Fruit fly (Drosophila melanogaster) whole organism, embryonic: ENCODE results near the gene CAH1.
A peak's percentile ranks its signal among the peaks of the same experiment; 100 is the strongest.

Experiments used
- Awh ChIP-seq: fragments of 200-800 bp; sonication (Bioruptor generic); IDR thresholded peaks from 2 replicates; pipeline ENCODE4, ENCODE4 v1.3.6; 2022; ENCODE audit warnings: missing biosample characterization, missing genetic modification characterization
- CG10979 ChIP-seq: fragments of 200-800 bp; sonication (Bioruptor generic); optimal IDR thresholded peaks from 2 replicates; lab custom pipeline; 2018; ENCODE audit warnings: missing biosample characterization, mild to moderate bottlenecking, missing genetic modification characterization, moderate library complexity
- CG11085 ChIP-seq: fragments of 200-800 bp; sonication (Bioruptor generic); IDR thresholded peaks from 2 replicates; pipeline ENCODE4 v1.3.6; 2022; ENCODE audit warnings: missing biosample characterization, missing genetic modification characterization
- CG12104 ChIP-seq: fragments of 200-800 bp; sonication (Bioruptor generic); optimal IDR thresholded peaks from 3 replicates; lab custom pipeline; 2016; ENCODE audit warnings: missing biosample characterization, missing genetic modification characterization
- CG12744 ChIP-seq: fragments of 200-800 bp; sonication (Bioruptor generic); optimal IDR thresholded peaks from 2 replicates; lab custom pipeline; 2016; ENCODE audit warnings: missing biosample characterization, missing genetic modification characterization
- CG16863 ChIP-seq: fragments of 200-800 bp; sonication (Bioruptor generic); optimal IDR thresholded peaks from 3 replicates; lab custom pipeline; 2016; ENCODE audit warnings: missing biosample characterization, missing genetic modification characterization
- CG17568 ChIP-seq: fragments of 200-800 bp; sonication (Bioruptor generic); optimal IDR thresholded peaks from 2 replicates; lab custom pipeline; 2018; ENCODE audit warnings: missing biosample characterization, mild to moderate bottlenecking, missing genetic modification characterization, moderate library complexity
- CG17612 ChIP-seq: fragments of 200-800 bp; sonication (Bioruptor generic); IDR thresholded peaks from 2 replicates; pipeline ENCODE4 v1.3.6; 2022; ENCODE audit warnings: missing biosample characterization, missing genetic modification characterization
- CG17912 ChIP-seq: fragments of 200-800 bp; sonication (Bioruptor generic); optimal IDR thresholded peaks from 2 replicates; lab custom pipeline; 2018; ENCODE audit warnings: missing biosample characterization, mild to moderate bottlenecking, missing genetic modification characterization
- CG18011 ChIP-seq: fragments of 200-800 bp; sonication (Bioruptor generic); optimal IDR thresholded peaks from 2 replicates; lab custom pipeline; 2017; ENCODE audit warnings: missing biosample characterization, missing genetic modification characterization, mild to moderate bottlenecking, moderate library complexity, missing genotype
- CG2120 ChIP-seq: fragments of 200-800 bp; sonication (Bioruptor generic); optimal IDR thresholded peaks from 3 replicates; lab custom pipeline; 2016; ENCODE audit warnings: missing biosample characterization, missing genetic modification characterization
- CG2202 ChIP-seq: fragments of 200-800 bp; sonication (Bioruptor generic); optimal IDR thresholded peaks from 2 replicates; lab custom pipeline; 2018; ENCODE audit warnings: missing biosample characterization, mild to moderate bottlenecking, missing genetic modification characterization
- CG2712 ChIP-seq: fragments of 200-800 bp; optimal IDR thresholded peaks from 3 replicates; lab custom pipeline; 2019; ENCODE audit warnings: missing biosample characterization, mild to moderate bottlenecking, missing genetic modification characterization, moderate library complexity
- CG30431 ChIP-seq: fragments of 200-800 bp; sonication (Bioruptor generic); optimal IDR thresholded peaks from 2 replicates; lab custom pipeline; 2017; ENCODE audit warnings: missing biosample characterization, missing genetic modification characterization
- CG6765 ChIP-seq: fragments of 200-800 bp; sonication (Bioruptor generic); optimal IDR thresholded peaks from 3 replicates; lab custom pipeline; 2017; ENCODE audit warnings: missing biosample characterization, mild to moderate bottlenecking, missing genetic modification characterization
- CG7963 ChIP-seq: fragments of 200-800 bp; sonication (Bioruptor generic); IDR thresholded peaks from 3 replicates; pipeline ENCODE4 v1.3.6; 2022; ENCODE audit warnings: missing biosample characterization, missing genetic modification characterization; ENCODE audit not compliant: partially characterized antibody
- CG8281 ChIP-seq: fragments of 200-800 bp; sonication (Bioruptor generic); optimal IDR thresholded peaks from 2 replicates; lab custom pipeline; 2018; ENCODE audit warnings: missing biosample characterization, mild to moderate bottlenecking, missing genetic modification characterization, moderate library complexity
- CG8359 ChIP-seq: fragments of 200-800 bp; sonication (Bioruptor generic); optimal IDR thresholded peaks from 2 replicates; lab custom pipeline; 2017; ENCODE audit warnings: missing biosample characterization, mild to moderate bottlenecking, missing genetic modification characterization, borderline replicate concordance
- CG8924 ChIP-seq: fragments of 200-800 bp; optimal IDR thresholded peaks from 3 replicates; lab custom pipeline; 2019; ENCODE audit warnings: missing biosample characterization, mild to moderate bottlenecking, missing genetic modification characterization, moderate library complexity
- Dad ChIP-seq: fragments of 200-800 bp; sonication (Bioruptor generic); optimal IDR thresholded peaks from 3 replicates; lab custom pipeline; 2016; ENCODE audit warnings: missing biosample characterization, missing genetic modification characterization
- Dip3 ChIP-seq: fragments of 200-800 bp; sonication (Bioruptor generic); optimal IDR thresholded peaks from 3 replicates; lab custom pipeline; 2016; ENCODE audit warnings: missing biosample characterization, missing genetic modification characterization
- Ets97D ChIP-seq: fragments of 200-800 bp; sonication (Bioruptor generic); optimal IDR thresholded peaks from 3 replicates; lab custom pipeline; 2016; ENCODE audit warnings: missing biosample characterization, missing genetic modification characterization
- Hr39 ChIP-seq: fragments of >200 bp; optimal IDR thresholded peaks from 2 replicates; lab custom pipeline; 2017
- Opbp ChIP-seq: fragments of 200-800 bp; sonication (Bioruptor generic); IDR thresholded peaks from 3 replicates; pipeline ENCODE4 v1.3.6; 2022; ENCODE audit warnings: missing biosample characterization, missing genetic modification characterization; ENCODE audit not compliant: partially characterized antibody
- Poxn ChIP-seq: fragments of 200-800 bp; sonication (Bioruptor generic); IDR thresholded peaks from 2 replicates; pipeline ENCODE4 v1.3.6; 2022; ENCODE audit warnings: missing biosample characterization, missing genetic modification characterization
- Sry-δ ChIP-seq: fragments of 200-800 bp; sonication (Bioruptor generic); optimal IDR thresholded peaks from 2 replicates; lab custom pipeline; 2016; ENCODE audit warnings: missing biosample characterization, missing genetic modification characterization
- bbx ChIP-seq: fragments of 200-800 bp; sonication (Bioruptor generic); IDR thresholded peaks from 2 replicates; pipeline ENCODE4 v1.3.6; 2022; ENCODE audit warnings: missing biosample characterization, missing genetic modification characterization; ENCODE audit not compliant: partially characterized antibody
- bcd ChIP-seq: fragments of 200-800 bp; sonication (Bioruptor generic); optimal IDR thresholded peaks from 2 replicates; lab custom pipeline; 2017; ENCODE audit warnings: missing biosample characterization, mild to moderate bottlenecking, missing genetic modification characterization
- croc ChIP-seq: fragments of 200-800 bp; sonication (Bioruptor generic); conservative IDR thresholded peaks from 3 replicates; pipeline ENCODE4 v1.3.6; 2022; ENCODE audit warnings: missing biosample characterization, missing genetic modification characterization
- exex ChIP-seq: fragments of 200-800 bp; sonication (Bioruptor generic); optimal IDR thresholded peaks from 4 replicates; lab custom pipeline; 2018; ENCODE audit warnings: missing biosample characterization, mild to moderate bottlenecking, missing genetic modification characterization, moderate library complexity
- fd64A ChIP-seq: fragments of 200-800 bp; sonication (Bioruptor generic); optimal IDR thresholded peaks from 3 replicates; lab custom pipeline; 2018; ENCODE audit warnings: missing biosample characterization, mild to moderate bottlenecking, missing genetic modification characterization
- gcm ChIP-seq: fragments of 200-800 bp; sonication (Bioruptor generic); optimal IDR thresholded peaks from 2 replicates; lab custom pipeline; 2019; ENCODE audit warnings: missing biosample characterization, mild to moderate bottlenecking, missing genetic modification characterization, moderate library complexity
- hth ChIP-seq: fragments of >200 bp; optimal IDR thresholded peaks from 2 replicates; lab custom pipeline; 2017; ENCODE audit warnings: inconsistent platforms
- jing ChIP-seq: fragments of 200-800 bp; sonication (Bioruptor generic); optimal IDR thresholded peaks from 2 replicates; lab custom pipeline; 2018; ENCODE audit warnings: missing biosample characterization, mild to moderate bottlenecking, missing genetic modification characterization
- kay ChIP-seq: fragments of 200-800 bp; sonication (Bioruptor generic); optimal IDR thresholded peaks from 2 replicates; lab custom pipeline; 2016; ENCODE audit warnings: missing biosample characterization, missing genetic modification characterization
- lov ChIP-seq, 2 experiments: fragments of 200-800 bp in 1 of 2; fragments of >200 bp in 1 of 2; sonication (Bioruptor generic) in 1 of 2; IDR thresholded peaks in 1 of 2; optimal IDR thresholded peaks in 1 of 2; 2 replicates in 1 of 2; 3 replicates in 1 of 2; pipeline versions ENCODE4 v1.3.6 to Lab custom; 2017 to 2022; ENCODE audit warnings: missing biosample characterization in 1 of 2, missing genetic modification characterization in 1 of 2
- maf-S ChIP-seq: fragments of 200-800 bp; sonication (Bioruptor generic); optimal IDR thresholded peaks from 2 replicates; lab custom pipeline; 2016; ENCODE audit warnings: missing biosample characterization, missing genetic modification characterization
- nerfin-1 ChIP-seq: fragments of 200-800 bp; sonication (Bioruptor generic); optimal IDR thresholded peaks from 3 replicates; lab custom pipeline; 2019; ENCODE audit warnings: missing biosample characterization, mild to moderate bottlenecking, missing genetic modification characterization, moderate library complexity
- nmo ChIP-seq: fragments of 200-800 bp; sonication (Bioruptor generic); optimal IDR thresholded peaks from 2 replicates; lab custom pipeline; 2018; ENCODE audit warnings: missing biosample characterization, mild to moderate bottlenecking, missing genetic modification characterization, moderate library complexity
- oc ChIP-seq: fragments of 200-800 bp; sonication (Bioruptor generic); optimal IDR thresholded peaks from 2 replicates; lab custom pipeline; 2018; ENCODE audit warnings: missing biosample characterization, mild to moderate bottlenecking, missing genetic modification characterization, moderate library complexity
- pzg ChIP-seq: fragments of 200-800 bp; sonication (Bioruptor generic); optimal IDR thresholded peaks from 3 replicates; lab custom pipeline; 2018; ENCODE audit warnings: missing biosample characterization, mild to moderate bottlenecking, missing genetic modification characterization, moderate library complexity
- rib ChIP-seq: fragments of 200-800 bp; sonication (Bioruptor generic); IDR thresholded peaks from 2 replicates; pipeline ENCODE4 v1.3.6; 2022; ENCODE audit warnings: missing biosample characterization, missing genetic modification characterization
- ro ChIP-seq: fragments of 200-800 bp; sonication (Bioruptor generic); IDR thresholded peaks from 2 replicates; pipeline ENCODE4 v1.3.6; 2022; ENCODE audit warnings: missing biosample characterization, missing genetic modification characterization
- sc ChIP-seq, 3 experiments: fragments of >200 bp in 2 of 3; fragments of 200-800 bp in 1 of 3; sonication (Bioruptor generic) in 1 of 3; optimal IDR thresholded peaks; 2 replicates in 2 of 3; 3 replicates in 1 of 3; lab custom pipeline; 2017; ENCODE audit warnings: mild to moderate bottlenecking in 1 of 3, missing biosample characterization in 1 of 3, missing genetic modification characterization in 1 of 3, missing genetic modification reagents in 1 of 3
- slou ChIP-seq: fragments of 200-800 bp; sonication (Bioruptor generic); optimal IDR thresholded peaks from 3 replicates; lab custom pipeline; 2016; ENCODE audit warnings: missing biosample characterization, missing genetic modification characterization
- so ChIP-seq: fragments of 200-800 bp; sonication (Bioruptor generic); IDR thresholded peaks from 3 replicates; pipeline ENCODE4 v1.3.6; 2022; ENCODE audit warnings: missing biosample characterization, missing genetic modification characterization
- toy ChIP-seq: fragments of 200-800 bp; sonication (Bioruptor generic); IDR thresholded peaks from 2 replicates; pipeline ENCODE4 v1.3.6; 2022; ENCODE audit warnings: missing biosample characterization, missing genetic modification characterization

Gene CAH1

DNA sequence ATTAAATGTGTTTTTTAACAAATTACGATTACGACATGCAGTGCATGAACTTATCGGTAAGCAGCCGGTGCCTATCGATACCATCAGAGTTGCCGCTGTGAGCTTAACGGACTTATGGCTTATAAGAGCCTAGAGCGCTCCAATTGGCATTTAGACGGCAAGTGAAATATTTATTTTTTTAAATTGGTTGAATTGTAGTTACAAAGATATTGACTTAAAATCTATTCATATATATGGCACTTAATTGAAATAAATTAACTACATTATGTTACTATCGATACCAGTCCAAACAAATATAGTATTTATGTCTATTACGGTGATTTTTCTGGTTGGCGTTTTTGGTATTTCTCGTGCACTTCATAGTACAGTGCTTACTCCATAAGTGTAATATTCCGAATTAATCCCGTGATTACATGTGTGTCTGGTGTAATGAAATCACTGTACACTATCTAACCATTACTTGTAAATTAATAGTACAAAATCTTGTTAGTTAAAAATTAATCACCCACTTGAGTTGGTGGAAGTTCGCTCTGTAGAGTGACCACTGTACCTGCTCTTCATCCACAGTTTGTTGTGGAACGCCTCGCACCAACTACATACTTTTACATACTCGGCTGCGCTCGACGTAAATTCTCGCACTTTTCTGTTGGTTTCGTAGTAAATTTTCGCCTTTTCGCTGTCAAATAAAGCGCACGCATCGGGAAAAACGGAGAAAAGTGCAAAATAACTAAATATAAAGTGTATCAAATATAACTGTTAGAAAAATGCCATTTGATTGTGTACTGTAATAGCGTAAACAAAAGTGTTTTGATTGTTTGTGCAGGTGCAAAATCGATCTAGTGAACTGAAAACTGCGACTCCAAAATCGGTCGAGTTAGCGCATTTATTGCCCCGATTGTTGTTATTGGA lies 31.8 kb downstream of the CAH1 start, which contains the start of the genes mRpS23 and CenG1A (continued):
- TF ChIP-seq CG17568 (GFP tag; lab: Kevin White, UChicago) (peak; percentile 100), Hr39 (lab: Kevin White, UChicago) (no peak), CG8281 (tag; lab: Kevin White, UChicago) (peak; percentile 96), Poxn (GFP tag; lab: Robert Waterston, UW) (peak; percentile 99), Awh (GFP tag; lab: Robert Waterston, UW) (peak; percentile 100), hth (lab: Kevin White, UChicago) (no peak), CG17912 (peak; percentile 99), nerfin-1 (peak; percentile 100), Dad (peak; percentile 100), CG16863 (peak; percentile 100), lov (optimal IDR thresholded peaks at IDR 0.05; lab: Kevin White, UChicago) (no peak), lov (GFP tag; IDR thresholded peaks at IDR 0.05; lab: Robert Waterston, UW) (peak; percentile 100), bbx (GFP tag; lab: Robert Waterston, UW) (peak; percentile 64; the same call in 1 of the 2 replicates), exex (tag; lab: Kevin White, UChicago) (peak; percentile 98), CG12104 (GFP tag; lab: Kevin White, UChicago) (peak; percentile 99), CG18011 (peak; percentile 94), toy (GFP tag; lab: Robert Waterston, UW) (peak; percentile 99), Dip3 (GFP tag; lab: Kevin White, UChicago) (peak; percentile 100), fd64A (GFP tag; lab: Kevin White, UChicago) (peak; percentile 100), ro (GFP tag; lab: Robert Waterston, UW) (peak; percentile 99), nmo (GFP tag; lab: Kevin White, UChicago) (peak; percentile 100), CG7963 (GFP tag; lab: Robert Waterston, UW) (peak; percentile 74; the same call in 2 of the 3 replicates), CG8924 (peak; percentile 100), kay (peak; percentile 99), Ets97D (GFP tag; lab: Kevin White, UChicago) (peak; percentile 97), pzg (GFP tag; lab: Kevin White, UChicago) (peak; percentile 88), CG2712 (tag; lab: Kevin White, UChicago) (peak; percentile 100), sc (optimal IDR thresholded peaks at IDR 0.05; lab: Kevin White, UChicago) (no peak), sc (GFP tag; optimal IDR thresholded peaks at IDR 0.05; lab: Kevin White, UChicago) (peak; percentile 99), rib (GFP tag; lab: Robert Waterston, UW) (peak; percentile 100), CG12744 (peak; percentile 100), jing (GFP tag; lab: Kevin White, UChicago) (peak; percentile 100), CG30431 (GFP tag; lab: Kevin White, UChicago) (peak; percentile 99), CG10979 (tag; lab: Kevin White, UChicago) (peak; percentile 100), so (GFP tag; lab: Robert Waterston, UW) (peak; percentile 100), slou (GFP tag; lab: Kevin White, UChicago) (peak; percentile 99), CG6765 (GFP tag; lab: Kevin White, UChicago) (peak; percentile 100), Sry-δ (GFP tag; lab: Kevin White, UChicago) (peak; percentile 87), maf-S (GFP tag; lab: Kevin White, UChicago) (peak; percentile 100), CG11085 (GFP tag; lab: Robert Waterston, UW) (peak; percentile 99), CG2202 (peak; percentile 99), CG17612 (peak; percentile 99), CG2120 (GFP tag; lab: Kevin White, UChicago) (peak; percentile 100), oc (tag; lab: Kevin White, UChicago) (peak; percentile 100), CG8359 (GFP tag; lab: Kevin White, UChicago) (peak; percentile 97), croc (peak; percentile 100), Opbp (GFP tag; lab: Robert Waterston, UW) (peak; percentile 63), gcm (peak; percentile 100), bcd (GFP tag; lab: Kevin White, UChicago) (peak; percentile 100)
